Worm (Caenorhabditis elegans) whole organism, L2 larva: ENCODE results near the gene D2096.9.

Experiments used
- C34F6.9 ChIP-seq: fragments of 150-350 bp; optimal IDR thresholded peaks from 2 replicates; lab custom pipeline; 2014; ENCODE audit warnings: missing biosample characterization, missing genetic modification characterization
- aly-2 ChIP-seq: fragments of 150-350 bp; optimal IDR thresholded peaks from 2 replicates; lab custom pipeline; 2014; ENCODE audit warnings: missing biosample characterization, missing genetic modification characterization
- ama-1 ChIP-seq: fragments of 150-350 bp; optimal IDR thresholded peaks from 2 replicates; lab custom pipeline; 2018; ENCODE audit warnings: inconsistent platforms
- ceh-16 ChIP-seq: fragments of 150-350 bp; optimal IDR thresholded peaks from 2 replicates; lab custom pipeline; 2014; ENCODE audit warnings: missing biosample characterization, missing genetic modification characterization
- dmd-4 ChIP-seq: sonication (generic microtip); optimal IDR thresholded peaks from 2 replicates; lab custom pipeline; 2017; ENCODE audit warnings: missing biosample characterization, missing genetic modification characterization
- fos-1 ChIP-seq: fragments of 150-350 bp; optimal IDR thresholded peaks from 2 replicates; lab custom pipeline; 2014; ENCODE audit warnings: missing biosample characterization, missing genetic modification characterization
- lin-39 ChIP-seq: fragments of 150-350 bp; optimal IDR thresholded peaks from 2 replicates; lab custom pipeline; 2014; ENCODE audit warnings: missing biosample characterization, missing genetic modification reagents, missing genetic modification characterization
- nhr-237 ChIP-seq: fragments of 150-350 bp; optimal IDR thresholded peaks from 2 replicates; lab custom pipeline; 2014; ENCODE audit warnings: missing biosample characterization, missing genetic modification characterization
- snpc-4 ChIP-seq: fragments of 150-350 bp; optimal IDR thresholded peaks from 2 replicates; lab custom pipeline; 2014; ENCODE audit warnings: missing biosample characterization, missing genetic modification characterization
- unc-62 ChIP-seq: fragments of 150-350 bp; optimal IDR thresholded peaks from 2 replicates; lab custom pipeline; 2014; ENCODE audit warnings: missing biosample characterization, missing genetic modification reagents, missing genetic modification characterization
- ztf-11 ChIP-seq: sonication (generic microtip); optimal IDR thresholded peaks from 2 replicates; lab custom pipeline; 2017; ENCODE audit warnings: missing biosample characterization, missing genetic modification characterization

DNA sequence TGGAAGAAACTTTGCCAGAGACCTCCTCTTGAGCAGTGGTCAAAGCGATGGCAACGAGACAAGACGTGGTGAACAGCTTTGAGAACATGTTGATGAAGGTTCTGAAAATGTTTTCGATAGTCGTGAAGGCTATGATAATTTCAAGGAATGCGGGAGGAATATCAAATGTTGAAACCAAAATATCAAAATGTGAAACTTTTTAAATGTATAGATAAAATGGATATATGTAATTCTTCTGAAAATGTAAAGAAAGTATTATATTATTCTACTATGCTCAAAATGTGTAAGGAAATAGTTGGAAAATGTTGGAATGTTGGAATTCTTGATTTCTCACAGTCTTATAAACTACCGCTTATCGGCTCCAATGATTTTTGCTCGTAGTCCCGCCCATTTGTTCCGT lies 13.5 kb downstream of the D2096.9 start, which contains the start of gene D2096.6:
- TF ChIP-seq ztf-11 (tag; lab: Kevin White, UChicago) (no peak), ama-1 (lab: Kevin White, UChicago) (no peak), fos-1 (tag; lab: Kevin White, UChicago) (no peak), snpc-4 (tag; lab: Kevin White, UChicago) (no peak), unc-62 (no peak), aly-2 (tag; lab: Kevin White, UChicago) (no peak), C34F6.9 (no peak), nhr-237 (no peak), lin-39 (tag; lab: Kevin White, UChicago) (no peak), ceh-16 (tag; lab: Kevin White, UChicago) (no peak), dmd-4 (tag; lab: Kevin White, UChicago) (no peak)
